Worm (Caenorhabditis elegans): ENCODE results near the gene gon-14.

gon-14 gene

DNA sequence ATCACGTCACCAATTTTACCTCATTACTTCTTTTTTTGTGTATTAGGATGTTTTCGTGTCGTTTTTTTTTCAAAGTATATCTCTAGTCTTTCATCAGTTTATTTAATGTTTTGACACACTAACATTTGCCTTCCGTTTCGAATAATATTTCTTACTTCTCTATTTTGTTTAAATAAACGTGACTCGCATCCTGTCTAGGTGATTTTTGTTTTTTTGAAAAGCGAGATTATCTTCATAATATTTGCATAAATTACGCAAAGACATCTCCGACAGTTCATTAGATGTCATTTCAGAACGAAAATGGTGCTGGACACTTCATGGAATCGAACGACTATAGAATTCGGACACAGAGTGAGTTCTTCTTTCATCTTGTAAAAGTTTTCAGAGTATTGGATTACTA lies 38.4 kb upstream of the gon-14 start, which contains the start of gene T10H9.1:
T10H9.1 (plus strand) TSS at position 301 of the 400 bp plus-strand sequence.
- TF ChIP-seq ceh-13 (GFP tag; optimal IDR thresholded peaks at IDR 0.05) (no peak), F13C5.2 (tag; optimal IDR thresholded peaks at IDR 0.05) (no peak), ets-7 (tag; optimal IDR thresholded peaks at IDR 0.05) (no peak)

DNA sequence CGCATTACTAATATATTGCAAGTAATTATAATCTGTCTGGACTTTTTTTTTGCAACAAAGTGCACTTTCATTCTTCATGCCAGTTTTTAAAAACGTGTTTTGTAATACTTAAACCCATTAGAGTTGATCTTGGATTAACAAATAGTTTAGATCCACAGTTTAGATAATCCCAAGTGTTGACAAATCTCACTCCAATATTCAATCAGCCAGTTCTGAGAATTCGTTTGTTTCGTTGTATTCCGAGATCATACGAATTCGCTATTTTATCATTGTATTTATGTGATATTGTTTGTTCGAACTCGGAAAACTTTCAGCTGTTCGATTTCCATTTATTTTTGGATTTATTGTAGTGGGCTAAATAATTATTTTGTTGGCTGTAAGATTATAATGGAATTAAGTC lies 34.9 kb upstream of the gon-14 start:
- TF ChIP-seq ets-7 (tag; optimal IDR thresholded peaks at IDR 0.05) (no peak), sea-1 (GFP tag; conservative IDR thresholded peaks at IDR 0.05) (no peak), F13C5.2 (tag; optimal IDR thresholded peaks at IDR 0.05) (no peak), hnd-1 (tag; optimal IDR thresholded peaks at IDR 0.05) (no peak), hmg-4 (GFP tag; optimal IDR thresholded peaks at IDR 0.05) (no peak), flt-1 (GFP tag; IDR thresholded peaks at IDR 0.05) (no peak), B0310.2 (tag; optimal IDR thresholded peaks at IDR 0.05) (no peak), scrt-1 (GFP tag; IDR thresholded peaks at IDR 0.05) (no peak), hmbx-1 (tag; optimal IDR thresholded peaks at IDR 0.05) (no peak), pes-1 (GFP tag; IDR thresholded peaks at IDR 0.05) (no peak), tbx-37 (GFP tag; conservative IDR thresholded peaks at IDR 0.05) (no peak), ama-1 (optimal IDR thresholded peaks at IDR 0.05) (no peak)

DNA sequence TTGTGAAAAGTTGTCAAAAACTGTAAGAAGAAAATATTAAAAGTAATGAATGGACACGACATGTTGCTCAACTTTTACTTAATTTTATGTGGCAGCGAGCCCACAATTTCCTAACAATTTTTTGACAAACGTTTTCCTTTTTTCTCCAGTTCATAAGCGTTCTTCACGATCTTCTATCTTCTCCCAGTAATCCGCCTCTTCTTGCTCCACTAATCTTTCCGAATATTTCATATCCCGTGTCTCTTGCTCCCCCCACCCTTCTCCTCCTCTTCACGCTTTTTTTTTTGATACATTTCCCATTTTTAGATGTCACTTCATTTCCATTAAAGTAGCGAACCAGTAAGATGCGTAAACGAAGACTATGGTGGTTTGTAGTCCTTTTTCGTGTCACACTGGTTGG lies 22.0 kb upstream of the gon-14 start, which contains the start of gene scd-2:
scd-2 (plus strand) TSS at position 301 of the 400 bp plus-strand sequence.
- no peak for TF ChIP-seq ceh-13 (GFP tag; optimal IDR thresholded peaks at IDR 0.05)
- no peak for TF ChIP-seq ama-1 (optimal IDR thresholded peaks at IDR 0.05)
- TF ChIP-seq tbx-11 (GFP tag; IDR thresholded peaks at IDR 0.05): no peak
- TF ChIP-seq pes-1 (GFP tag; IDR thresholded peaks at IDR 0.05): no peak
- TF ChIP-seq scrt-1 (GFP tag; IDR thresholded peaks at IDR 0.05): no peak
- no peak for TF ChIP-seq F13C5.2 (tag; optimal IDR thresholded peaks at IDR 0.05)
- TF ChIP-seq ets-7 (tag; optimal IDR thresholded peaks at IDR 0.05): no peak
- no peak for TF ChIP-seq hmbx-1 (tag; optimal IDR thresholded peaks at IDR 0.05)
- no peak for TF ChIP-seq tbx-37 (GFP tag; conservative IDR thresholded peaks at IDR 0.05)
- no peak for TF ChIP-seq tra-4 (tag; optimal IDR thresholded peaks at IDR 0.05)
- no peak for TF ChIP-seq hnd-1 (tag; optimal IDR thresholded peaks at IDR 0.05)
- no peak for TF ChIP-seq sea-1 (GFP tag; conservative IDR thresholded peaks at IDR 0.05)
- TF ChIP-seq flt-1 (GFP tag; IDR thresholded peaks at IDR 0.05): no peak
- no peak for TF ChIP-seq B0310.2 (tag; optimal IDR thresholded peaks at IDR 0.05)

DNA sequence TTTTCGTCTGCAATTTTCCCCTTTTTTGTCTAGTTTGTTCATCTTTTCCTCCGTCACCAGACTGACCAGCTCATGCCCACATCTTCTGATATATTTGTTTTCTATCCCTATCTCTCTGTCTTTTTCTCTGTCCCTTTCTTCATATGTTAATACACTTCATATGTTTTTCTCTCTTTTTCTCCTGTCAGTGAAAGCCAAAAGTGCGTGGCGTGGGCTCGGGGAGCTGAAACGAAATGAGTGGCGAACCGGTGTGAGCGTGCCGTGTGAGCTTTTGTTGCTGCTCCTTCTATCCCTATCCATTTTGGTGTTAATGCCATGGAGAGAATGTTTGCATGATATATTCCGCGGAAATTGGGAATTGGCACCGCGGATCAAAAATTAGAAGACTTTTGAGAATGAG lies 20.9 kb upstream of the gon-14 start:
- TF ChIP-seq sea-1 (GFP tag; conservative IDR thresholded peaks at IDR 0.05) (no peak), hnd-1 (tag; optimal IDR thresholded peaks at IDR 0.05) (no peak), F13C5.2 (tag; optimal IDR thresholded peaks at IDR 0.05) (no peak), ceh-13 (GFP tag; optimal IDR thresholded peaks at IDR 0.05) (no peak), hmbx-1 (tag; optimal IDR thresholded peaks at IDR 0.05) (no peak)

DNA sequence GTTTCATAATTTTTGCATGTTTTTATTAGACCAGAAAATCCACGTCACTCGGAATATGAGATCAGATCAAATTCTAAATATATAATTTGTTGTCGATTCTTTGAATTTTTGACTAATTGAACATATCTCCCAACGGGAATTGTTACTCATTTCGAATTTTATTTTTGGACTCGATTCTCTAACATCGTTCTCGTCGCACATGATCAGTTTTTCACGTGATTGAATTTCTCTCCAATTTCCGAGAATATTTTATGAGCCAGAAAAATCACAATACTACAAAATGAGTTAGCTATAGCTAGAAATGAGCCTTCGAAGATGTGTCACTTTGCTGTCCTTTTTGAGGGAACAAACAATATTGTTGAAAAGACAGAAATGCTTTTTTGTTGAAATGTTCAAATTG lies 19.8 kb upstream of the gon-14 start:
- TF ChIP-seq F13C5.2 (tag; optimal IDR thresholded peaks at IDR 0.05): no peak
- TF ChIP-seq hnd-1 (tag; optimal IDR thresholded peaks at IDR 0.05): no peak
- TF ChIP-seq aly-1 (tag; optimal IDR thresholded peaks at IDR 0.05): no peak
- TF ChIP-seq flt-1 (GFP tag; IDR thresholded peaks at IDR 0.05): no peak
- no peak for TF ChIP-seq B0310.2 (tag; optimal IDR thresholded peaks at IDR 0.05)
- no peak for TF ChIP-seq ama-1 (optimal IDR thresholded peaks at IDR 0.05)
- TF ChIP-seq ets-7 (tag; optimal IDR thresholded peaks at IDR 0.05): no peak
- TF ChIP-seq tra-4 (tag; optimal IDR thresholded peaks at IDR 0.05): no peak
- no peak for TF ChIP-seq tbx-11 (GFP tag; IDR thresholded peaks at IDR 0.05)
- TF ChIP-seq ceh-36 (tag; optimal IDR thresholded peaks at IDR 0.05): no peak

DNA sequence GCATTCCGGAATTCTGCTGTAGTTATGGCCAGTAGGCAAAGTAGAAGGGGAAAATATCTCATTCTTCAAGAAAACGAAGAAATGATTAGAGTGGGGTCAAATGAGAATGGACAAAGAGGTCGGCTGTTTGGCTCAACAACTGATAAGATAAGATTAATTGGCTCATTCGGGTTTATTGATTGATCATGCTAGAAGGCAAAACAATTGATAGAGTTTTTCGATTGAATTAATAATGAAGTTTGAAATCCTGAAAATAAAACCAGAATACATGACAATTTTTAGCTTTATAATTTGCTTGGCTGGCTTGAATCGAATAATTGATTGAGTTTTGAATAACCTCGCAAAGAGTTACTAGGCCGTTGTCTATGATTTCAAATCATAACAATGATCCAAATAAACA lies 15.3 kb upstream of the gon-14 start, which contains the start of gene ppt-1:
ppt-1 (minus strand) TSS at position 101 of the 400 bp plus-strand sequence.
- TF ChIP-seq pes-1 (GFP tag; IDR thresholded peaks at IDR 0.05): no peak
- TF ChIP-seq tbx-37 (GFP tag; conservative IDR thresholded peaks at IDR 0.05): no peak
- TF ChIP-seq ceh-36 (tag; optimal IDR thresholded peaks at IDR 0.05): no peak
- no peak for TF ChIP-seq B0310.2 (tag; optimal IDR thresholded peaks at IDR 0.05)
- TF ChIP-seq aly-1 (tag; optimal IDR thresholded peaks at IDR 0.05): no peak
- no peak for TF ChIP-seq hmg-4 (GFP tag; optimal IDR thresholded peaks at IDR 0.05)
- no peak for TF ChIP-seq hmbx-1 (tag; optimal IDR thresholded peaks at IDR 0.05)
- no peak for TF ChIP-seq tra-4 (tag; optimal IDR thresholded peaks at IDR 0.05)
- TF ChIP-seq scrt-1 (GFP tag; IDR thresholded peaks at IDR 0.05): no peak
- TF ChIP-seq sea-1 (GFP tag; conservative IDR thresholded peaks at IDR 0.05): no peak
- TF ChIP-seq ceh-13 (GFP tag; optimal IDR thresholded peaks at IDR 0.05): no peak
- no peak for TF ChIP-seq F13C5.2 (tag; optimal IDR thresholded peaks at IDR 0.05)
- TF ChIP-seq ama-1 (optimal IDR thresholded peaks at IDR 0.05): no peak
- TF ChIP-seq ets-7 (tag; optimal IDR thresholded peaks at IDR 0.05): no peak
- TF ChIP-seq tbx-11 (GFP tag; IDR thresholded peaks at IDR 0.05): no peak
- TF ChIP-seq hnd-1 (tag; optimal IDR thresholded peaks at IDR 0.05): no peak
- no peak for TF ChIP-seq flt-1 (GFP tag; IDR thresholded peaks at IDR 0.05)

DNA sequence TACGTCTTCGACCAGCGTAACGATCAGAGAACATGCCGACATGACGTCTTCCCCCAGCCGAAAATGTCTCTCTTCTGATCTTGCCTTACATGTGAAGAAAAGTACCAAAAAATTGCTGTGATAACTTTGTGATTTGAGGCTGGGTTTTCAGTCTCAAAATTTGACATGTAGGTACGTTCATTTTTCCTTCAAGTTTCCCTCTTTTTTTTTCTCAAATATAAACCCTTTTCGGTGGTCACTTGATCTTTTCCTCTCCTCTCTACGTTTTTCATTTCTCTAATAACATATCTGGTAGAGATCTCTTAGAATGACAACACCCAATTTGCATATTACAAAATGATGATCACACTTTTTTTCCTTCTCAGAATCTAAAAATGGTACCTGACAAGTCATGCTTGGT lies 10.9 kb upstream of the gon-14 start, which contains the start of gene nhr-37:
nhr-37 (plus strand) TSS at position 301 of the 400 bp plus-strand sequence.
- TF ChIP-seq ceh-13 (GFP tag; optimal IDR thresholded peaks at IDR 0.05) (no peak), ceh-36 (tag; optimal IDR thresholded peaks at IDR 0.05) (no peak), scrt-1 (GFP tag; IDR thresholded peaks at IDR 0.05) (no peak), tra-4 (tag; optimal IDR thresholded peaks at IDR 0.05) (no peak), tbx-37 (GFP tag; conservative IDR thresholded peaks at IDR 0.05) (no peak), pes-1 (GFP tag; IDR thresholded peaks at IDR 0.05) (no peak), F13C5.2 (tag; optimal IDR thresholded peaks at IDR 0.05) (no peak), B0310.2 (tag; optimal IDR thresholded peaks at IDR 0.05) (no peak), ama-1 (optimal IDR thresholded peaks at IDR 0.05) (no peak), hmbx-1 (tag; optimal IDR thresholded peaks at IDR 0.05) (no peak), tbx-11 (GFP tag; IDR thresholded peaks at IDR 0.05) (no peak), hmg-4 (GFP tag; optimal IDR thresholded peaks at IDR 0.05) (no peak), ets-7 (tag; optimal IDR thresholded peaks at IDR 0.05) (no peak), flt-1 (GFP tag; IDR thresholded peaks at IDR 0.05) (no peak), hnd-1 (tag; optimal IDR thresholded peaks at IDR 0.05) (no peak), sea-1 (GFP tag; conservative IDR thresholded peaks at IDR 0.05) (no peak)

DNA sequence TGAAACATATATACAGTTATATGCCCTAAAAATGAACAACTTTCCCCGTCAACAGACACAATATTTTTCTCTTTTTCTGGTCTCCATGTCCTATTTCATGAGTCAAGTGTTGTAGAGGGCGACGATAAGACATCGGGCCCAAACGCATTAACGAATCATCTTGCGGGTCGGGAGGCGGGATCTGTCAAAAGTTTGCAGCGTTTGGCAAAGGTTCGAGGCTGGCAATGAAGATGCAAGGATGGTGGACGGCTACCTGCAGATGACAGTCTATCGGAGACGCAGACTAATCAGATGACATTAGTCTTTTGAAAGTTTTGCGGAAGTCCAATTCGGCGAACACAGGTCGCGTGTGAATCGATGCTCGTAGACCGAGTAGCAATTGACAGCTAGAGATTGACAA lies 9.9 kb upstream of the gon-14 start:
- TF ChIP-seq scrt-1 (GFP tag; IDR thresholded peaks at IDR 0.05): no peak
- no peak for TF ChIP-seq tbx-37 (GFP tag; conservative IDR thresholded peaks at IDR 0.05)
- no peak for TF ChIP-seq F13C5.2 (tag; optimal IDR thresholded peaks at IDR 0.05)
- no peak for TF ChIP-seq hmbx-1 (tag; optimal IDR thresholded peaks at IDR 0.05)
- no peak for TF ChIP-seq ets-7 (tag; optimal IDR thresholded peaks at IDR 0.05)

Data from whole organism, early embryonic.